Fruit fly (Drosophila melanogaster) whole organism, embryonic: ENCODE measurements around the gene lectin-29Ca.

Experiments used
- BtbVII ChIP-seq: fragments of 200-800 bp; sonication (Bioruptor generic); optimal IDR thresholded peaks from 3 replicates; lab custom pipeline; 2017; ENCODE audit warnings: missing biosample characterization, mild to moderate bottlenecking, missing genetic modification characterization
- CG10543 ChIP-seq: fragments of 200-800 bp; sonication (Bioruptor generic); optimal IDR thresholded peaks from 3 replicates; lab custom pipeline; 2017; ENCODE audit warnings: missing biosample characterization, mild to moderate bottlenecking, missing genetic modification characterization, moderate library complexity
- CG10565 ChIP-seq: fragments of 200-800 bp; sonication (Bioruptor generic); optimal IDR thresholded peaks from 3 replicates; lab custom pipeline; 2016; ENCODE audit warnings: missing biosample characterization, mild to moderate bottlenecking, missing genetic modification characterization
- CG10959 ChIP-seq: fragments of 200-800 bp; sonication (Bioruptor generic); IDR thresholded peaks from 2 replicates; pipeline ENCODE4 v1.3.6; 2022; ENCODE audit warnings: missing biosample characterization, missing genetic modification characterization
- CG12071 ChIP-seq: fragments of 200-800 bp; sonication (Bioruptor generic); optimal IDR thresholded peaks from 3 replicates; lab custom pipeline; 2018; ENCODE audit warnings: missing biosample characterization, mild to moderate bottlenecking, missing genetic modification characterization
- CG12659 ChIP-seq: fragments of 200-800 bp; sonication (Bioruptor generic); optimal IDR thresholded peaks from 3 replicates; lab custom pipeline; 2017; ENCODE audit warnings: mild to moderate bottlenecking, missing biosample characterization, missing genetic modification reagents, missing genetic modification characterization
- CG14050 ChIP-seq: fragments of 200-800 bp; sonication (Bioruptor generic); IDR thresholded peaks from 3 replicates; pipeline ENCODE4 v1.3.6; 2022; ENCODE audit warnings: missing biosample characterization, missing genetic modification characterization
- CG14667 ChIP-seq: fragments of 200-800 bp; sonication (Bioruptor generic); IDR thresholded peaks from 2 replicates; pipeline ENCODE4 v1.3.6; 2022; ENCODE audit warnings: missing biosample characterization, missing genetic modification characterization
- CG17802 ChIP-seq: fragments of 200-800 bp; sonication (Bioruptor generic); optimal IDR thresholded peaks from 2 replicates; lab custom pipeline; 2018; ENCODE audit warnings: missing biosample characterization, mild to moderate bottlenecking, missing genetic modification characterization, moderate library complexity
- CG3065 ChIP-seq: fragments of 200-800 bp; sonication (Bioruptor generic); optimal IDR thresholded peaks from 2 replicates; lab custom pipeline; 2016; ENCODE audit warnings: missing biosample characterization, missing genetic modification characterization
- CG32532 ChIP-seq: fragments of 200-800 bp; sonication (Bioruptor generic); IDR thresholded peaks from 2 replicates; pipeline ENCODE4 v1.3.6; 2022; ENCODE audit warnings: missing biosample characterization, missing genetic modification characterization
- CG33557 ChIP-seq: fragments of 200-800 bp; sonication (Bioruptor generic); optimal IDR thresholded peaks from 2 replicates; lab custom pipeline; 2019; ENCODE audit warnings: missing biosample characterization, mild to moderate bottlenecking, missing genetic modification characterization, moderate library complexity
- CG3838 ChIP-seq: fragments of 200-800 bp; sonication (Bioruptor generic); optimal IDR thresholded peaks from 3 replicates; lab custom pipeline; 2016; ENCODE audit warnings: missing biosample characterization, missing genetic modification characterization
- CG4730 ChIP-seq: fragments of 200-800 bp; sonication (Bioruptor generic); IDR thresholded peaks from 2 replicates; pipeline ENCODE4 v1.3.6; 2022; ENCODE audit warnings: missing biosample characterization, missing genetic modification characterization
- CG5245 ChIP-seq: fragments of 200-800 bp; sonication (Bioruptor generic); optimal IDR thresholded peaks from 3 replicates; lab custom pipeline; 2016; ENCODE audit warnings: missing biosample characterization, missing genetic modification characterization
- CG5953 ChIP-seq: fragments of 200-800 bp; sonication (Bioruptor generic); IDR thresholded peaks from 2 replicates; pipeline ENCODE4 v1.3.6; 2022; ENCODE audit warnings: missing biosample characterization, missing genetic modification characterization
- CG6765 ChIP-seq: fragments of 200-800 bp; sonication (Bioruptor generic); optimal IDR thresholded peaks from 3 replicates; lab custom pipeline; 2017; ENCODE audit warnings: missing biosample characterization, mild to moderate bottlenecking, missing genetic modification characterization
- CG7271 ChIP-seq: fragments of 200-800 bp; sonication (Bioruptor generic); optimal IDR thresholded peaks from 2 replicates; lab custom pipeline; 2018; ENCODE audit warnings: missing biosample characterization, mild to moderate bottlenecking, missing genetic modification characterization, moderate library complexity
- CG8924 ChIP-seq: fragments of 200-800 bp; optimal IDR thresholded peaks from 3 replicates; lab custom pipeline; 2019; ENCODE audit warnings: missing biosample characterization, mild to moderate bottlenecking, missing genetic modification characterization, moderate library complexity
- CG9437 ChIP-seq: fragments of 200-800 bp; sonication (Bioruptor generic); optimal IDR thresholded peaks from 2 replicates; lab custom pipeline; 2018; ENCODE audit warnings: missing biosample characterization, mild to moderate bottlenecking, missing genetic modification characterization
- CG9797 ChIP-seq: fragments of 200-800 bp; sonication (Bioruptor generic); optimal IDR thresholded peaks from 3 replicates; lab custom pipeline; 2018; ENCODE audit warnings: missing biosample characterization, mild to moderate bottlenecking, missing genetic modification characterization
- CG9932 ChIP-seq: fragments of 200-800 bp; sonication (Bioruptor generic); IDR thresholded peaks from 2 replicates; pipeline ENCODE4 v1.3.6; 2022; ENCODE audit warnings: missing biosample characterization, missing genetic modification characterization
- CHES-1-like ChIP-seq: fragments of 200-800 bp; sonication (Bioruptor generic); optimal IDR thresholded peaks from 2 replicates; lab custom pipeline; 2016; ENCODE audit warnings: missing biosample characterization, missing genetic modification characterization
- CTCF ChIP-seq: fragments of 200-800 bp; sonication (Bioruptor generic); optimal IDR thresholded peaks from 2 replicates; lab custom pipeline; 2017; ENCODE audit warnings: missing biosample characterization, mild to moderate bottlenecking, missing genetic modification characterization, moderate library complexity
- HLHmδ ChIP-seq: fragments of 200-800 bp; sonication (Bioruptor generic); optimal IDR thresholded peaks from 2 replicates; lab custom pipeline; 2018; ENCODE audit warnings: missing biosample characterization, mild to moderate bottlenecking, missing genetic modification characterization, moderate library complexity
- Hr39 ChIP-seq: fragments of >200 bp; optimal IDR thresholded peaks from 2 replicates; lab custom pipeline; 2017
- Lhr ChIP-seq: fragments of 200-800 bp; sonication (Bioruptor generic); optimal IDR thresholded peaks from 3 replicates; lab custom pipeline; 2017; ENCODE audit warnings: mild to moderate bottlenecking, missing biosample characterization, missing genetic modification reagents, missing genetic modification characterization
- Nf-YB ChIP-seq: fragments of 200-800 bp; sonication (Bioruptor generic); optimal IDR thresholded peaks from 3 replicates; lab custom pipeline; 2019; ENCODE audit warnings: missing biosample characterization, mild to moderate bottlenecking, missing genetic modification characterization, moderate library complexity
- Optix ChIP-seq: fragments of 200-800 bp; sonication (Bioruptor generic); IDR thresholded peaks from 3 replicates; pipeline ENCODE4 v1.3.6; 2022; ENCODE audit warnings: missing biosample characterization, missing genetic modification characterization
- Vsx1 ChIP-seq: fragments of 200-800 bp; sonication (Bioruptor generic); optimal IDR thresholded peaks from 2 replicates; lab custom pipeline; 2017; ENCODE audit warnings: missing biosample characterization, mild to moderate bottlenecking, missing genetic modification characterization, missing genetic modification reagents
- bbx ChIP-seq: fragments of 200-800 bp; sonication (Bioruptor generic); IDR thresholded peaks from 2 replicates; pipeline ENCODE4 v1.3.6; 2022; ENCODE audit warnings: missing biosample characterization, missing genetic modification characterization; ENCODE audit not compliant: partially characterized antibody
- bowl ChIP-seq: fragments of 200-800 bp; sonication (Bioruptor generic); IDR thresholded peaks from 2 replicates; pipeline ENCODE4 v1.3.6; 2022; ENCODE audit warnings: missing biosample characterization, missing genetic modification characterization
- bsh ChIP-seq, 2 experiments: fragments of 200-800 bp; sonication (Bioruptor generic); optimal IDR thresholded peaks; 2 replicates each; lab custom pipeline; 2017 to 2018; ENCODE audit warnings: mild to moderate bottlenecking in 2 of 2, missing biosample characterization in 2 of 2, missing genetic modification characterization in 2 of 2, moderate library complexity in 1 of 2
- cg ChIP-seq: fragments of 200-800 bp; sonication (Bioruptor generic); optimal IDR thresholded peaks from 3 replicates; lab custom pipeline; 2019; ENCODE audit warnings: missing biosample characterization, mild to moderate bottlenecking, missing genetic modification characterization, moderate library complexity
- chif ChIP-seq, 2 experiments: fragments of 200-800 bp; sonication (Bioruptor generic); optimal IDR thresholded peaks; 3 replicates each; lab custom pipeline; 2016; ENCODE audit warnings: missing biosample characterization in 2 of 2, missing genetic modification characterization in 2 of 2
- dysf ChIP-seq: fragments of 200-800 bp; sonication (Bioruptor generic); IDR thresholded peaks from 3 replicates; pipeline ENCODE4 v1.3.6; 2022; ENCODE audit warnings: missing biosample characterization, missing genetic modification characterization
- fd102C ChIP-seq: fragments of 200-800 bp; sonication (Bioruptor generic); optimal IDR thresholded peaks from 2 replicates; lab custom pipeline; 2018; ENCODE audit warnings: missing biosample characterization, mild to moderate bottlenecking, missing genetic modification characterization, moderate library complexity
- gcm ChIP-seq: fragments of 200-800 bp; sonication (Bioruptor generic); optimal IDR thresholded peaks from 2 replicates; lab custom pipeline; 2019; ENCODE audit warnings: missing biosample characterization, mild to moderate bottlenecking, missing genetic modification characterization, moderate library complexity
- grn ChIP-seq: fragments of 200-800 bp; sonication (Bioruptor generic); optimal IDR thresholded peaks from 3 replicates; lab custom pipeline; 2017; ENCODE audit warnings: missing biosample characterization, missing genetic modification characterization
- insv ChIP-seq, 2 experiments: fragments of 200-800 bp; sonication (Bioruptor generic); optimal IDR thresholded peaks; 3 replicates each; lab custom pipeline; 2016 to 2018; ENCODE audit warnings: missing biosample characterization in 2 of 2, missing genetic modification characterization in 2 of 2
- mirr ChIP-seq: fragments of 200-800 bp; sonication (Bioruptor generic); optimal IDR thresholded peaks from 3 replicates; lab custom pipeline; 2018; ENCODE audit warnings: missing biosample characterization, mild to moderate bottlenecking, missing genetic modification characterization
- onecut ChIP-seq: fragments of 200-800 bp; sonication (Bioruptor generic); IDR thresholded peaks from 2 replicates; pipeline ENCODE4 v1.3.6; 2022; ENCODE audit warnings: missing biosample characterization, missing genetic modification characterization
- repo ChIP-seq: fragments of 200-800 bp; sonication (Bioruptor generic); optimal IDR thresholded peaks from 2 replicates; lab custom pipeline; 2016; ENCODE audit warnings: missing biosample characterization, missing genetic modification characterization
- run ChIP-seq: fragments of 200-800 bp; sonication (Bioruptor generic); optimal IDR thresholded peaks from 3 replicates; lab custom pipeline; 2018; ENCODE audit warnings: missing biosample characterization, mild to moderate bottlenecking, missing genetic modification characterization
- slp2 ChIP-seq: fragments of 200-800 bp; sonication (Bioruptor generic); optimal IDR thresholded peaks from 2 replicates; lab custom pipeline; 2016; ENCODE audit warnings: missing biosample characterization, missing genetic modification characterization
- tin ChIP-seq: fragments of 200-800 bp; sonication (Bioruptor generic); optimal IDR thresholded peaks from 3 replicates; lab custom pipeline; 2016; ENCODE audit warnings: missing biosample characterization, missing genetic modification characterization
- twi ChIP-seq: fragments of 200-800 bp; optimal IDR thresholded peaks from 2 replicates; lab custom pipeline; 2019; ENCODE audit warnings: missing biosample characterization, mild to moderate bottlenecking, missing genetic modification characterization, moderate library complexity
- unc-4 ChIP-seq: fragments of 200-800 bp; sonication (Bioruptor generic); IDR thresholded peaks from 2 replicates; pipeline ENCODE4 v1.3.6; 2022; ENCODE audit warnings: missing biosample characterization, missing genetic modification characterization; ENCODE audit not compliant: partially characterized antibody
- z ChIP-seq: fragments of 200-800 bp; sonication (Bioruptor generic); IDR thresholded peaks from 3 replicates; pipeline ENCODE4 v1.3.6; 2022; ENCODE audit warnings: missing biosample characterization, missing genetic modification characterization
- zen ChIP-seq: fragments of 200-800 bp; sonication (Bioruptor generic); optimal IDR thresholded peaks from 3 replicates; lab custom pipeline; 2018; ENCODE audit warnings: missing biosample characterization, mild to moderate bottlenecking, missing genetic modification characterization, moderate library complexity

The lectin-29Ca gene

dm6 chr2L:8364006-8364956 lies 29.8 kb downstream of the lectin-29Ca start, which contains the start of the genes RpS13 and CSN8 (continued):
- peak; percentile 57 for TF ChIP-seq Lhr (GFP tag; lab: Kevin White, UChicago)
- no peak for TF ChIP-seq onecut (GFP tag; lab: Robert Waterston, UW)
- TF ChIP-seq insv (GFP tag; optimal IDR thresholded peaks at IDR 0.05; lab: Kevin White, UChicago) = peak in 1 of 2 experiments; percentile 40
- TF ChIP-seq fd102C (GFP tag; lab: Kevin White, UChicago) = no peak
- TF ChIP-seq tin = no peak
- no peak for TF ChIP-seq CG14050
- no peak for TF ChIP-seq z
- TF ChIP-seq CG6765 = peak; percentile 59
- TF ChIP-seq CG3838 = no peak
- peak; percentile 46 for TF ChIP-seq Vsx1 (GFP tag; lab: Kevin White, UChicago)
- TF ChIP-seq CG17802 (tag; lab: Kevin White, UChicago) = no peak
- no peak for TF ChIP-seq CG32532
- TF ChIP-seq cg (GFP tag; lab: Kevin White, UChicago) = peak; percentile 16
- no peak for TF ChIP-seq run (tag; lab: Kevin White, UChicago)
- no peak for TF ChIP-seq CG9437
- no peak for TF ChIP-seq repo
- no peak for TF ChIP-seq HLHmδ (GFP tag; lab: Kevin White, UChicago)
- no peak for TF ChIP-seq dysf (GFP tag; lab: Robert Waterston, UW)
- TF ChIP-seq Hr39 (lab: Kevin White, UChicago) = no peak
- no peak for TF ChIP-seq Nf-YB (GFP tag; lab: Kevin White, UChicago)
- no peak for TF ChIP-seq bowl (GFP tag; lab: Robert Waterston, UW)
- no peak for TF ChIP-seq CG10565
- no peak for TF ChIP-seq BtbVII
- peak; percentile 26 for TF ChIP-seq grn (GFP tag; lab: Kevin White, UChicago)
- no peak for TF ChIP-seq Optix (GFP tag; lab: Robert Waterston, UW)
- no peak for TF ChIP-seq CG33557 (GFP tag; lab: Kevin White, UChicago)
- TF ChIP-seq mirr (GFP tag; lab: Kevin White, UChicago) = no peak
- no peak for TF ChIP-seq slp2 (GFP tag; lab: Kevin White, UChicago)
- no peak for TF ChIP-seq CG3065 (GFP tag; lab: Kevin White, UChicago)
- peak; percentile 95 for TF ChIP-seq unc-4 (GFP tag; lab: Robert Waterston, UW)
- no peak for TF ChIP-seq CG14667 (GFP tag; lab: Robert Waterston, UW)
- peak; percentile 35 for TF ChIP-seq twi (tag; lab: Kevin White, UChicago)
- TF ChIP-seq CG5245 (GFP tag; lab: Kevin White, UChicago) = no peak
- peak; percentile 3 for TF ChIP-seq gcm (GFP tag; lab: Kevin White, UChicago)
- TF ChIP-seq CG5953 (GFP tag; lab: Robert Waterston, UW) = no peak
- TF ChIP-seq bsh (GFP tag; optimal IDR thresholded peaks at IDR 0.05; lab: Kevin White, UChicago) = peak in 1 of 2 experiments; percentile 7
- peak; percentile 91 for TF ChIP-seq bbx (GFP tag; lab: Robert Waterston, UW)
- no peak for TF ChIP-seq CG12071 (GFP tag; lab: Kevin White, UChicago)
- TF ChIP-seq CG12659 (GFP tag; lab: Kevin White, UChicago) = peak; percentile 75
- no peak for TF ChIP-seq chif (GFP tag; optimal IDR thresholded peaks at IDR 0.05; lab: Kevin White, UChicago)
- TF ChIP-seq CG7271 (tag; lab: Kevin White, UChicago) = peak; percentile 17
- peak; percentile 67 for TF ChIP-seq CG9797 (GFP tag; lab: Kevin White, UChicago)
- peak; percentile 36 for TF ChIP-seq zen
- no peak for TF ChIP-seq CG10543 (GFP tag; lab: Kevin White, UChicago)
- TF ChIP-seq CG4730 (GFP tag; lab: Robert Waterston, UW) = no peak
- TF ChIP-seq CTCF = peak; percentile 7
- TF ChIP-seq CHES-1-like (GFP tag; lab: Kevin White, UChicago) = peak; percentile 8
- peak; percentile 38 for TF ChIP-seq CG8924 (tag; lab: Kevin White, UChicago)
- TF ChIP-seq CG9932 (GFP tag; lab: Robert Waterston, UW) = no peak
- TF ChIP-seq CG10959 = no peak
